Fruit fly (Drosophila melanogaster): Measurements from ENCODE around the gene CG10508.

Gene CG10508

dm6 chr3L:21242958-21243357, 32.9 kb downstream of the CG10508 start:
- TF ChIP-seq dl (GFP tag; optimal IDR thresholded peaks at IDR 0.05; ENCODE audit: insufficient read depth in 1 of 2, partially characterized antibody in 2 of 2) (no peak), Abd-B (GFP tag; optimal IDR thresholded peaks at IDR 0.05) (no peak), Sp1 (GFP tag; optimal IDR thresholded peaks at IDR 0.05) (no peak), Hr78 (GFP tag; optimal IDR thresholded peaks at IDR 0.05) (no peak), jim (GFP tag; optimal IDR thresholded peaks at IDR 0.05) (no peak), Rel (GFP tag; optimal IDR thresholded peaks at IDR 0.05) (no peak), Rel (tag; optimal IDR thresholded peaks at IDR 0.05) (no peak), tai (GFP tag; optimal IDR thresholded peaks at IDR 0.05) (no peak), rgr (GFP tag; optimal IDR thresholded peaks at IDR 0.05) (no peak), OdsH (GFP tag; optimal IDR thresholded peaks at IDR 0.05) (no peak), CrebA (GFP tag; optimal IDR thresholded peaks at IDR 0.05; ENCODE audit: borderline replicate concordance) (no peak), Vsx2 (GFP tag; optimal IDR thresholded peaks at IDR 0.05; ENCODE audit: partially characterized antibody) (no peak), dmrt93B (GFP tag; optimal IDR thresholded peaks at IDR 0.05) (no peak), h (GFP tag; optimal IDR thresholded peaks at IDR 0.05) (no peak), fru (GFP tag; optimal IDR thresholded peaks at IDR 0.05) (no peak), foxo (GFP tag; optimal IDR thresholded peaks at IDR 0.05) (no peak)

dm6 chr3L:21243417-21243816, 33.4 kb downstream of the CG10508 start:
- TF ChIP-seq Hr78 (GFP tag; optimal IDR thresholded peaks at IDR 0.05) (no peak), Dif (GFP tag; optimal IDR thresholded peaks at IDR 0.05; ENCODE audit: partially characterized antibody) (no peak), HLH106 (tag; optimal IDR thresholded peaks at IDR 0.05) (no peak), OdsH (GFP tag; optimal IDR thresholded peaks at IDR 0.05) (no peak), Hnf4 (GFP tag; optimal IDR thresholded peaks at IDR 0.05) (no peak), psq (GFP tag; optimal IDR thresholded peaks at IDR 0.05) (no peak), usp (GFP tag; optimal IDR thresholded peaks at IDR 0.05) (no peak), lola (GFP tag; optimal IDR thresholded peaks at IDR 0.05) (no peak)

- TF ChIP-seq pan (optimal IDR thresholded peaks at IDR 0.05): no peak
- no peak for TF ChIP-seq Vsx2 (GFP tag; optimal IDR thresholded peaks at IDR 0.05; ENCODE audit: partially characterized antibody)
- peak; percentile 37 for TF ChIP-seq HLH106 (tag; optimal IDR thresholded peaks at IDR 0.05)
- no peak for TF ChIP-seq Dfd (GFP tag; optimal IDR thresholded peaks at IDR 0.05)
- peak; percentile 24 for TF ChIP-seq Sp1 (GFP tag; optimal IDR thresholded peaks at IDR 0.05)
- peak; percentile 64 for TF ChIP-seq br (GFP tag; optimal IDR thresholded peaks at IDR 0.05)
- TF ChIP-seq rgr (GFP tag; optimal IDR thresholded peaks at IDR 0.05): peak; percentile 51
- peak; percentile 10 for TF ChIP-seq dmrt93B (GFP tag; optimal IDR thresholded peaks at IDR 0.05)
- no peak for TF ChIP-seq GATAd (GFP tag; optimal IDR thresholded peaks at IDR 0.05)
- peak; percentile 49 for TF ChIP-seq ey (GFP tag; optimal IDR thresholded peaks at IDR 0.05)
- TF ChIP-seq CrebA (GFP tag; optimal IDR thresholded peaks at IDR 0.05; ENCODE audit: borderline replicate concordance): no peak
- peak; percentile 33 for TF ChIP-seq psq (GFP tag; optimal IDR thresholded peaks at IDR 0.05)
- TF ChIP-seq Hr78 (GFP tag; optimal IDR thresholded peaks at IDR 0.05): no peak
- TF ChIP-seq Jra (GFP tag; optimal IDR thresholded peaks at IDR 0.05): no peak
- no peak for TF ChIP-seq Mio (GFP tag; optimal IDR thresholded peaks at IDR 0.05)
- no peak for TF ChIP-seq Hr83 (GFP tag; optimal IDR thresholded peaks at IDR 0.05; ENCODE audit: poor library complexity, severe bottlenecking)
- TF ChIP-seq CG32264 (GFP tag; optimal IDR thresholded peaks at IDR 0.05): no peak
- no peak for TF ChIP-seq Myc (optimal IDR thresholded peaks at IDR 0.05)
- peak; percentile 21 for TF ChIP-seq Hnf4 (GFP tag; optimal IDR thresholded peaks at IDR 0.05)
- TF ChIP-seq Abd-B (GFP tag; optimal IDR thresholded peaks at IDR 0.05): no peak
- TF ChIP-seq woc (GFP tag; optimal IDR thresholded peaks at IDR 0.05): peak; percentile 41
- TF ChIP-seq dsf (GFP tag; optimal IDR thresholded peaks at IDR 0.05; ENCODE audit: borderline replicate concordance): no peak
- TF ChIP-seq Dif (GFP tag; optimal IDR thresholded peaks at IDR 0.05; ENCODE audit: partially characterized antibody): no peak
- peak in 1 of 2 experiments; percentile 57 for TF ChIP-seq foxo (GFP tag; optimal IDR thresholded peaks at IDR 0.05)
- TF ChIP-seq h (GFP tag; optimal IDR thresholded peaks at IDR 0.05): peak; percentile 61
- peak; percentile 70 for TF ChIP-seq fru (GFP tag; optimal IDR thresholded peaks at IDR 0.05)
- TF ChIP-seq OdsH (GFP tag; optimal IDR thresholded peaks at IDR 0.05): peak; percentile 40
- TF ChIP-seq jim (GFP tag; optimal IDR thresholded peaks at IDR 0.05): no peak
- no peak for TF ChIP-seq dl (GFP tag; optimal IDR thresholded peaks at IDR 0.05; ENCODE audit: insufficient read depth in 1 of 2, partially characterized antibody in 2 of 2)
- TF ChIP-seq usp (GFP tag; optimal IDR thresholded peaks at IDR 0.05): no peak
- no peak for TF ChIP-seq CG9705 (GFP tag; optimal IDR thresholded peaks at IDR 0.05)
Observed at dm6 chr3L:21251381-21251780, 41.4 kb downstream of the CG10508 start.

All from whole organism, wandering third instar larva.